Fruit fly (Drosophila melanogaster): Measurements from ENCODE around the gene CG14395.

- no peak for TF ChIP-seq Dll (optimal IDR thresholded peaks at IDR 0.05)
- TF ChIP-seq usp (GFP tag; optimal IDR thresholded peaks at IDR 0.05): no peak
- TF ChIP-seq CG8478 (optimal IDR thresholded peaks at IDR 0.05): no peak
- no peak for TF ChIP-seq psq (optimal IDR thresholded peaks at IDR 0.05)
- no peak for TF ChIP-seq EcR (GFP tag; optimal IDR thresholded peaks at IDR 0.05)
Observed at dm6 chr3R:12704861-12705260, 42.2 kb downstream of the CG14395 start, which contains the start of gene CG12279.
